Worm (Caenorhabditis elegans) whole organism, late embryonic: Measurements from ENCODE around the gene Y26G10.4.

Experiments used
- ceh-18 ChIP-seq: sonication (generic microtip); optimal IDR thresholded peaks from 2 replicates; lab custom pipeline; 2016; ENCODE audit warnings: missing genetic modification characterization, missing compliant biosample characterization
- pqm-1 ChIP-seq: sonication (generic microtip); optimal IDR thresholded peaks from 2 replicates; lab custom pipeline; 2016; ENCODE audit warnings: missing genetic modification characterization, missing compliant biosample characterization
- unc-3 ChIP-seq, 2 experiments: fragments of 200-800 bp in 1 of 2; sonication (Bioruptor generic) in 1 of 2; sonication (generic microtip) in 1 of 2; conservative IDR thresholded peaks in 1 of 2; optimal IDR thresholded peaks in 1 of 2; 2 replicates each; pipeline versions ENCODE4 v1.3.6 to Lab custom; 2016 to 2022; ENCODE audit warnings: missing compliant biosample characterization in 2 of 2, missing genetic modification characterization in 2 of 2, missing genetic modification reagents in 1 of 2

ce11 chrV:17739801-17740200 lies 40.8 kb upstream of the Y26G10.4 start, which contains the start of gene cutl-4:
- TF ChIP-seq pqm-1 (tag; lab: Kevin White, UChicago) (no peak), ceh-18 (tag; lab: Kevin White, UChicago) (no peak), unc-3 (GFP tag; conservative IDR thresholded peaks at IDR 0.05; lab: Robert Waterston, UW) (no peak), unc-3 (tag; optimal IDR thresholded peaks at IDR 0.05; lab: Kevin White, UChicago) (no peak)
